Worm (Caenorhabditis elegans): ENCODE data around the gene ssp-10.

DNA sequence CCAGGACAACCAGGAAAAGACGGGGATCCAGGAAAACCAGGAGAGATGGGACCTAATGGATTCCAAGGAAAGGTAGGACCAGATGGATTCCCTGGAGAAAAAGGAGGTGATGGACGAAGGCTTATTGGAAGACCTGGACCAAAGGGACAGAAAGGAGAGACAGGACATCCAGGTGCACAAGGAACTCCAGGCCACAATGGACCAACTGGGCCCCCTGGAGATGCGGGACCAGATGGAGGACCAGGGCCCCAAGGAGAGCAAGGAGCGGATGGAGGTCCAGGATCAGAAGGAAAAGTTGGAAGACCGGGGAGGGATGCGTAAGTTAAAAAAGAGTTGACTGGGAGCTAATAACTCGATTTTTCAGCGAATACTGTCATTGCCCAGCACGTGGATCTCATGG is 28.2 kb downstream of the ssp-10 start:
- TF ChIP-seq nhr-76 (tag; optimal IDR thresholded peaks at IDR 0.05) = no peak
- no peak for TF ChIP-seq unc-62 (GFP tag; optimal IDR thresholded peaks at IDR 0.05)
- TF ChIP-seq lsy-2 (tag; optimal IDR thresholded peaks at IDR 0.05) = no peak
- TF ChIP-seq sup-37 (GFP tag; optimal IDR thresholded peaks at IDR 0.05) = no peak
